Worm (Caenorhabditis elegans) whole organism, midembryonic: ENCODE measurements around the gene chil-25.

ENCODE experiments used
- T22C8.4 ChIP-seq: fragments of 200-800 bp; sonication (Bioruptor generic); IDR thresholded peaks from 2 replicates; pipeline ENCODE4 v1.3.6; 2022; ENCODE audit warnings: missing genetic modification characterization, missing compliant biosample characterization
- cog-1 ChIP-seq: sonication (generic microtip); optimal IDR thresholded peaks from 2 replicates; lab custom pipeline; 2016; ENCODE audit warnings: missing genetic modification characterization, missing compliant biosample characterization
- flt-1 ChIP-seq: fragments of 200-800 bp; sonication (Bioruptor generic); IDR thresholded peaks from 2 replicates; pipeline ENCODE4 v1.3.6; 2022; ENCODE audit warnings: missing genetic modification characterization, missing compliant biosample characterization
- klf-2 ChIP-seq: fragments of 200-800 bp; sonication (Bioruptor generic); conservative IDR thresholded peaks from 2 replicates; pipeline ENCODE4 v1.3.6; 2022; ENCODE audit warnings: missing genetic modification reagents, missing genetic modification characterization, missing compliant biosample characterization
- med-1 ChIP-seq: sonication (generic microtip); optimal IDR thresholded peaks from 2 replicates; lab custom pipeline; 2017; ENCODE audit warnings: missing genetic modification characterization, mild to moderate bottlenecking, missing compliant biosample characterization, antibody characterized with exemption, missing genetic modification reagents; ENCODE audit not compliant: insufficient read depth
- tab-1 ChIP-seq: fragments of 200-800 bp; sonication (Bioruptor generic); IDR thresholded peaks from 2 replicates; pipeline ENCODE4 v1.3.6; 2022; ENCODE audit warnings: missing genetic modification characterization, missing compliant biosample characterization
- ztf-23 ChIP-seq: fragments of 200-800 bp; sonication (Bioruptor generic); IDR thresholded peaks from 2 replicates; pipeline ENCODE4 v1.3.6; 2022; ENCODE audit warnings: missing genetic modification reagents, missing genetic modification characterization, missing compliant biosample characterization
- ztf-29 ChIP-seq: fragments of 200-800 bp; sonication (Bioruptor generic); IDR thresholded peaks from 2 replicates; pipeline ENCODE4 v1.3.6; 2022; ENCODE audit warnings: missing genetic modification reagents, missing genetic modification characterization, missing compliant biosample characterization

DNA sequence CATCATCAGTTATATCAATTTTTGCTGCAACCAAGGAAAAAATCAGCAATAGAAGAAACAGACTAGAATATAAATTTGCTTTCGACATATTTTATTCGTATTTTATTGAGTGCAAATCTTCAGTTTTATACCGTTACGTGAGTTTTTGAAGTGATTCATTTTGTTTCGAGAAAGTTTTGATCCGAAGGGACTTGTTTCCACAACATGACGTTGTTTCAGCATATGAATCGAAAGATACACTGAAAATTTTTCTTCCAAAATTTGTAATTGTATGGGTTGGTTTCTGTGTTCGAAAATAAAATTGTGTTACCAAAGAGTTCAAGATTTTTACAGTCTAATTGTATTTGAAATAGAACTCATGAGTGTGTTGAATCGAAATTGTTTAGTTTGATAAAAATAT is 5.7 kb upstream of the chil-25 start, which contains the start of gene T19H5.7:
- TF ChIP-seq cog-1 (tag; lab: Kevin White, UChicago) = no peak
- TF ChIP-seq flt-1 = no peak
- no peak for TF ChIP-seq klf-2
- TF ChIP-seq tab-1 (GFP tag; lab: Robert Waterston, UW) = no peak
- no peak for TF ChIP-seq ztf-23 (GFP tag; lab: Robert Waterston, UW)
- no peak for TF ChIP-seq ztf-29 (GFP tag; lab: Robert Waterston, UW)
- TF ChIP-seq med-1 (GFP tag; lab: Kevin White, UChicago) = no peak
- no peak for TF ChIP-seq T22C8.4 (GFP tag; lab: Robert Waterston, UW)
